Fruit fly (Drosophila melanogaster): ENCODE results near the gene Smr.

Gene Smr

dm6 chrX:12755600-12756373, 13.4 kb upstream of the Smr start:
- TF ChIP-seq CG14711 (tag; optimal IDR thresholded peaks at IDR 0.05) (peak; percentile 70), bab1 (GFP tag; optimal IDR thresholded peaks at IDR 0.05) (no peak), pad (GFP tag; optimal IDR thresholded peaks at IDR 0.05) (no peak), cnc (optimal IDR thresholded peaks at IDR 0.05) (peak; percentile 49 to 76), CG7045 (GFP tag; optimal IDR thresholded peaks at IDR 0.05) (no peak), Clk (GFP tag; optimal IDR thresholded peaks at IDR 0.05) (no peak), kay (GFP tag; ENCODE audit: borderline replicate concordance) (peak; percentile 94), CG12768 (GFP tag; optimal IDR thresholded peaks at IDR 0.05) (peak; percentile 34), CG11617 (GFP tag; optimal IDR thresholded peaks at IDR 0.05) (peak; percentile 84), Crg-1 (GFP tag; optimal IDR thresholded peaks at IDR 0.05) (no peak), CG5204 (GFP tag; optimal IDR thresholded peaks at IDR 0.05) (peak; percentile 40), tj (GFP tag; optimal IDR thresholded peaks at IDR 0.05) (no peak), CG7101 (tag; optimal IDR thresholded peaks at IDR 0.05) (peak; percentile 76)

- TF ChIP-seq CG33017 (tag; optimal IDR thresholded peaks at IDR 0.05) (peak; percentile 78), CG5204 (GFP tag; optimal IDR thresholded peaks at IDR 0.05) (peak; percentile 65), Clk (GFP tag; optimal IDR thresholded peaks at IDR 0.05) (peak; percentile 29), CG7045 (GFP tag; optimal IDR thresholded peaks at IDR 0.05) (peak; percentile 55), cnc (optimal IDR thresholded peaks at IDR 0.05) (no peak), pad (GFP tag; optimal IDR thresholded peaks at IDR 0.05) (peak; percentile 80), CG1620 (GFP tag; optimal IDR thresholded peaks at IDR 0.05) (peak; percentile 70), CG11617 (GFP tag; optimal IDR thresholded peaks at IDR 0.05) (peak; percentile 74), toe (GFP tag; optimal IDR thresholded peaks at IDR 0.05) (peak; percentile 56), Crg-1 (GFP tag; optimal IDR thresholded peaks at IDR 0.05) (peak; percentile 20), Mnt (GFP tag; optimal IDR thresholded peaks at IDR 0.05) (peak; percentile 78), Hr96 (GFP tag; optimal IDR thresholded peaks at IDR 0.05) (peak; percentile 88), CG12768 (GFP tag; optimal IDR thresholded peaks at IDR 0.05) (no peak), CG7101 (tag; optimal IDR thresholded peaks at IDR 0.05) (peak; percentile 89), cic (GFP tag; optimal IDR thresholded peaks at IDR 0.05) (peak; percentile 14), tj (GFP tag; optimal IDR thresholded peaks at IDR 0.05) (peak; percentile 94), bab1 (GFP tag; optimal IDR thresholded peaks at IDR 0.05) (peak; percentile 95), kay (GFP tag; ENCODE audit: borderline replicate concordance) (peak; percentile 85), ovo (GFP tag; optimal IDR thresholded peaks at IDR 0.05) (peak; percentile 32), CG14711 (tag; optimal IDR thresholded peaks at IDR 0.05) (peak; percentile 82)
Observed at dm6 chrX:12755017-12755563, 12.7 kb upstream of the Smr start.

dm6 chrX:12754348-12754733, 11.9 kb upstream of the Smr start:
- TF ChIP-seq ovo (GFP tag; optimal IDR thresholded peaks at IDR 0.05) (no peak), Hr96 (GFP tag; optimal IDR thresholded peaks at IDR 0.05) (peak; percentile 72), cic (GFP tag; optimal IDR thresholded peaks at IDR 0.05) (no peak), toe (GFP tag; optimal IDR thresholded peaks at IDR 0.05) (peak; percentile 47), pad (GFP tag; optimal IDR thresholded peaks at IDR 0.05) (peak; percentile 83), CG7045 (GFP tag; optimal IDR thresholded peaks at IDR 0.05) (peak; percentile 81), CG12768 (GFP tag; optimal IDR thresholded peaks at IDR 0.05) (no peak), Crg-1 (GFP tag; optimal IDR thresholded peaks at IDR 0.05) (peak; percentile 89), Clk (GFP tag; optimal IDR thresholded peaks at IDR 0.05) (peak; percentile 68), cnc (optimal IDR thresholded peaks at IDR 0.05) (no peak), CG11617 (GFP tag; optimal IDR thresholded peaks at IDR 0.05) (peak; percentile 72), bab1 (GFP tag; optimal IDR thresholded peaks at IDR 0.05) (peak; percentile 94), CG33017 (tag; optimal IDR thresholded peaks at IDR 0.05) (peak; percentile 93), CG7101 (tag; optimal IDR thresholded peaks at IDR 0.05) (peak; percentile 96), tj (GFP tag; optimal IDR thresholded peaks at IDR 0.05) (no peak), Mnt (GFP tag; optimal IDR thresholded peaks at IDR 0.05) (peak; percentile 22), CG14711 (tag; optimal IDR thresholded peaks at IDR 0.05) (peak; percentile 94), CG5204 (GFP tag; optimal IDR thresholded peaks at IDR 0.05) (peak; percentile 83), CG1620 (GFP tag; optimal IDR thresholded peaks at IDR 0.05) (peak; percentile 66), kay (GFP tag; ENCODE audit: borderline replicate concordance) (peak; percentile 63)

dm6 chrX:12753602-12754347, 11.4 kb upstream of the Smr start:
- TF ChIP-seq tj (GFP tag; optimal IDR thresholded peaks at IDR 0.05): peak; percentile 78
- TF ChIP-seq CG33017 (tag; optimal IDR thresholded peaks at IDR 0.05): no peak
- no peak for TF ChIP-seq CG7101 (tag; optimal IDR thresholded peaks at IDR 0.05)
- TF ChIP-seq CG14711 (tag; optimal IDR thresholded peaks at IDR 0.05): no peak
- peak; percentile 72 for TF ChIP-seq Hr96 (GFP tag; optimal IDR thresholded peaks at IDR 0.05)
- TF ChIP-seq pad (GFP tag; optimal IDR thresholded peaks at IDR 0.05): peak; percentile 94
- TF ChIP-seq CG1620 (GFP tag; optimal IDR thresholded peaks at IDR 0.05): no peak
- peak; percentile 95 for TF ChIP-seq ovo (GFP tag; optimal IDR thresholded peaks at IDR 0.05)
- TF ChIP-seq CG12768 (GFP tag; optimal IDR thresholded peaks at IDR 0.05): peak; percentile 83
- TF ChIP-seq CG7045 (GFP tag; optimal IDR thresholded peaks at IDR 0.05): peak; percentile 13
- TF ChIP-seq Mnt (GFP tag; optimal IDR thresholded peaks at IDR 0.05): peak; percentile 63
- peak; percentile 85 for TF ChIP-seq cic (GFP tag; optimal IDR thresholded peaks at IDR 0.05)
- no peak for TF ChIP-seq Crg-1 (GFP tag; optimal IDR thresholded peaks at IDR 0.05)

- peak; percentile 97 for TF ChIP-seq CG14711 (tag; optimal IDR thresholded peaks at IDR 0.05)
- peak; percentile 98 for TF ChIP-seq CG7101 (tag; optimal IDR thresholded peaks at IDR 0.05)
- TF ChIP-seq ovo (GFP tag; optimal IDR thresholded peaks at IDR 0.05): no peak
- TF ChIP-seq CG33017 (tag; optimal IDR thresholded peaks at IDR 0.05): peak; percentile 93
- peak; percentile 91 for TF ChIP-seq tj (GFP tag; optimal IDR thresholded peaks at IDR 0.05)
- TF ChIP-seq CG12768 (GFP tag; optimal IDR thresholded peaks at IDR 0.05): peak; percentile 91
- peak; percentile 98 for TF ChIP-seq Hr96 (GFP tag; optimal IDR thresholded peaks at IDR 0.05)
- peak; percentile 92 for TF ChIP-seq CG5204 (GFP tag; optimal IDR thresholded peaks at IDR 0.05)
- TF ChIP-seq Mnt (GFP tag; optimal IDR thresholded peaks at IDR 0.05): peak; percentile 95
- TF ChIP-seq CG11617 (GFP tag; optimal IDR thresholded peaks at IDR 0.05): peak; percentile 93
- TF ChIP-seq CG1620 (GFP tag; optimal IDR thresholded peaks at IDR 0.05): peak; percentile 96
- TF ChIP-seq toe (GFP tag; optimal IDR thresholded peaks at IDR 0.05): peak; percentile 78
- TF ChIP-seq CG7045 (GFP tag; optimal IDR thresholded peaks at IDR 0.05): peak; percentile 94
- peak; percentile 98 for TF ChIP-seq bab1 (GFP tag; optimal IDR thresholded peaks at IDR 0.05)
- TF ChIP-seq kay (GFP tag; ENCODE audit: borderline replicate concordance): no peak
- TF ChIP-seq cic (GFP tag; optimal IDR thresholded peaks at IDR 0.05): peak; percentile 29
- peak; percentile 94 for TF ChIP-seq Clk (GFP tag; optimal IDR thresholded peaks at IDR 0.05)
- no peak for TF ChIP-seq cnc (optimal IDR thresholded peaks at IDR 0.05)
- peak; percentile 91 for TF ChIP-seq pad (GFP tag; optimal IDR thresholded peaks at IDR 0.05)
- peak; percentile 94 for TF ChIP-seq Crg-1 (GFP tag; optimal IDR thresholded peaks at IDR 0.05)
Observed at dm6 chrX:12752196-12752595, 9.8 kb upstream of the Smr start.

Data from whole organism, adult.